Fruit fly (Drosophila melanogaster): ENCODE measurements around the gene CG14259.
A peak's percentile ranks its signal among the peaks of the same experiment; 100 is the strongest.

DNA sequence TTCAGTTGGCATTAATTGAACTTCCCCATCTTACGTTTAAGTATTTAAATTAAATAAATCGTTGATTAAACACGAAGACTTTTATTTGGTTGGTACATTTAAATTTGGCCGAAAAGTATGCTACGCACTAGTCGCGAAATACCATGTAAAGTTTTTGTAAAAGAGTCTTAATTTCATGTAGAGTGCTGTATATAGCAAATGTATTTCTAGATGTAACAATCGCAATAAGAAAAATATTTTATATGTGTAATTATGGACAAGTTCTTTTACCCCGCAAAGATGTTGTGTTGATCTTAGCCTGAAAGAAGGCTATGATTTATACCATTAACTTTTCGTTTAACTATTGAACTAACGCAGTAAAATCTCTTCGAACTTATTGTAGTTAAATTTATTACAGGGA lies 11.6 kb upstream of the CG14259 start:
- TF ChIP-seq CTCF (optimal IDR thresholded peaks at IDR 0.05) = peak in 1 of 2 experiments; percentile 38
- no peak for TF ChIP-seq CG8478 (optimal IDR thresholded peaks at IDR 0.05)
